Fruit fly (Drosophila melanogaster) whole organism, embryonic: Measurements from ENCODE around the gene CG12096.

Experiments
- Atf-2 ChIP-seq: fragments of 200-800 bp; sonication (Bioruptor generic); optimal IDR thresholded peaks from 2 replicates; lab custom pipeline; 2016; ENCODE audit warnings: missing biosample characterization, missing genetic modification characterization
- Blimp-1 ChIP-seq: fragments of 200-800 bp; sonication (Bioruptor generic); optimal IDR thresholded peaks from 3 replicates; lab custom pipeline; 2018; ENCODE audit warnings: missing biosample characterization, missing genetic modification characterization, mild to moderate bottlenecking, moderate library complexity, missing genetic modification reagents
- CG1024 ChIP-seq: fragments of 200-800 bp; sonication (Bioruptor generic); IDR thresholded peaks from 2 replicates; pipeline ENCODE4 v1.3.6; 2022; ENCODE audit warnings: missing biosample characterization, missing genetic modification characterization
- CG11085 ChIP-seq: fragments of 200-800 bp; sonication (Bioruptor generic); IDR thresholded peaks from 2 replicates; pipeline ENCODE4 v1.3.6; 2022; ENCODE audit warnings: missing biosample characterization, missing genetic modification characterization
- CG14441 ChIP-seq: fragments of 200-800 bp; sonication (Bioruptor generic); IDR thresholded peaks from 2 replicates; pipeline ENCODE4 v1.3.6; 2022; ENCODE audit warnings: missing biosample characterization, missing genetic modification characterization
- CG1529 ChIP-seq: fragments of 200-800 bp; sonication (Bioruptor generic); optimal IDR thresholded peaks from 3 replicates; lab custom pipeline; 2018; ENCODE audit warnings: missing biosample characterization, missing genetic modification characterization
- CG15479 ChIP-seq: fragments of 200-800 bp; sonication (Bioruptor generic); optimal IDR thresholded peaks from 3 replicates; lab custom pipeline; 2019; ENCODE audit warnings: missing biosample characterization, mild to moderate bottlenecking, missing genetic modification characterization, moderate library complexity
- CG17328 ChIP-seq: fragments of 200-800 bp; sonication (Bioruptor generic); IDR thresholded peaks from 2 replicates; pipeline ENCODE4 v1.3.6; 2022; ENCODE audit warnings: missing biosample characterization, missing genetic modification characterization
- CG17359 ChIP-seq: fragments of 200-800 bp; sonication (Bioruptor generic); optimal IDR thresholded peaks from 3 replicates; lab custom pipeline; 2018; ENCODE audit warnings: missing biosample characterization, mild to moderate bottlenecking, missing genetic modification characterization, moderate library complexity
- CG17385 ChIP-seq: fragments of 200-800 bp; sonication (Bioruptor generic); optimal IDR thresholded peaks from 3 replicates; lab custom pipeline; 2018; ENCODE audit warnings: missing biosample characterization, mild to moderate bottlenecking, missing genetic modification characterization
- CG18476 ChIP-seq: fragments of 200-800 bp; sonication (Bioruptor generic); optimal IDR thresholded peaks from 2 replicates; lab custom pipeline; 2016; ENCODE audit warnings: missing biosample characterization, mild to moderate bottlenecking, missing genetic modification characterization
- CG32772 ChIP-seq: fragments of 200-800 bp; sonication (Bioruptor generic); IDR thresholded peaks from 2 replicates; pipeline ENCODE4 v1.3.6; 2022; ENCODE audit warnings: missing biosample characterization, missing genetic modification characterization
- CG33213 ChIP-seq: fragments of 200-800 bp; sonication (Bioruptor generic); optimal IDR thresholded peaks from 3 replicates; lab custom pipeline; 2016; ENCODE audit warnings: missing biosample characterization, missing genetic modification characterization
- CG3838 ChIP-seq: fragments of 200-800 bp; sonication (Bioruptor generic); optimal IDR thresholded peaks from 3 replicates; lab custom pipeline; 2016; ENCODE audit warnings: missing biosample characterization, missing genetic modification characterization
- CG4282 ChIP-seq: fragments of 200-800 bp; sonication (Bioruptor generic); optimal IDR thresholded peaks from 2 replicates; lab custom pipeline; 2016; ENCODE audit warnings: missing biosample characterization, missing genetic modification characterization
- CG4707 ChIP-seq: fragments of 200-800 bp; sonication (Bioruptor generic); optimal IDR thresholded peaks from 2 replicates; lab custom pipeline; 2018; ENCODE audit warnings: missing biosample characterization, mild to moderate bottlenecking, missing genetic modification characterization, moderate library complexity
- CG4730 ChIP-seq: fragments of 200-800 bp; sonication (Bioruptor generic); IDR thresholded peaks from 2 replicates; pipeline ENCODE4 v1.3.6; 2022; ENCODE audit warnings: missing biosample characterization, missing genetic modification characterization
- CG5245 ChIP-seq: fragments of 200-800 bp; sonication (Bioruptor generic); optimal IDR thresholded peaks from 3 replicates; lab custom pipeline; 2016; ENCODE audit warnings: missing biosample characterization, missing genetic modification characterization
- CG6654 ChIP-seq: fragments of 200-800 bp; sonication (Bioruptor generic); optimal IDR thresholded peaks from 2 replicates; lab custom pipeline; 2017; ENCODE audit warnings: missing biosample characterization, mild to moderate bottlenecking, missing genetic modification characterization
- CG7271 ChIP-seq: fragments of 200-800 bp; sonication (Bioruptor generic); optimal IDR thresholded peaks from 2 replicates; lab custom pipeline; 2018; ENCODE audit warnings: missing biosample characterization, mild to moderate bottlenecking, missing genetic modification characterization, moderate library complexity
- CG8290 ChIP-seq, 3 experiments: fragments of 200-800 bp; sonication (Bioruptor generic); optimal IDR thresholded peaks; 2 replicates each; lab custom pipeline; 2016 to 2019; ENCODE audit warnings: missing biosample characterization in 3 of 3, missing genetic modification characterization in 3 of 3, mild to moderate bottlenecking in 2 of 3, moderate library complexity in 1 of 3
- CG9932 ChIP-seq: fragments of 200-800 bp; sonication (Bioruptor generic); IDR thresholded peaks from 2 replicates; pipeline ENCODE4 v1.3.6; 2022; ENCODE audit warnings: missing biosample characterization, missing genetic modification characterization
- CTCF ChIP-seq: fragments of 200-800 bp; sonication (Bioruptor generic); optimal IDR thresholded peaks from 2 replicates; lab custom pipeline; 2017; ENCODE audit warnings: missing biosample characterization, mild to moderate bottlenecking, missing genetic modification characterization, moderate library complexity
- Dek ChIP-seq: fragments of 200-800 bp; sonication (Bioruptor generic); optimal IDR thresholded peaks from 3 replicates; lab custom pipeline; 2019; ENCODE audit warnings: missing biosample characterization, mild to moderate bottlenecking, missing genetic modification characterization, moderate library complexity
- Dfd ChIP-seq, 2 experiments: fragments of >200 bp; optimal IDR thresholded peaks; 2 replicates each; lab custom pipeline; 2017; ENCODE audit warnings: missing biosample characterization in 2 of 2, missing genetic modification characterization in 2 of 2
- Drgx ChIP-seq: fragments of 200-800 bp; sonication (Bioruptor generic); IDR thresholded peaks from 2 replicates; pipeline ENCODE4 v1.3.6; 2022; ENCODE audit warnings: missing biosample characterization, missing genetic modification characterization
- Gug ChIP-seq: fragments of 200-800 bp; sonication (Bioruptor generic); IDR thresholded peaks from 4 replicates; pipeline ENCODE4 v1.3.6; 2022; ENCODE audit warnings: missing biosample characterization, missing genetic modification characterization
- Sox102F ChIP-seq: fragments of 200-800 bp; sonication (Bioruptor generic); optimal IDR thresholded peaks from 2 replicates; lab custom pipeline; 2018; ENCODE audit warnings: missing biosample characterization, mild to moderate bottlenecking, missing genetic modification characterization, moderate library complexity
- chm ChIP-seq: fragments of 200-800 bp; sonication (Bioruptor generic); IDR thresholded peaks from 2 replicates; pipeline ENCODE4 v1.3.6; 2022; ENCODE audit warnings: missing biosample characterization, missing genetic modification characterization
- dmrt11E ChIP-seq: fragments of 200-800 bp; sonication (Bioruptor generic); optimal IDR thresholded peaks from 3 replicates; lab custom pipeline; 2018; ENCODE audit warnings: missing biosample characterization, mild to moderate bottlenecking, missing genetic modification characterization, moderate library complexity
- emc ChIP-seq: fragments of 200-800 bp; sonication (Bioruptor generic); optimal IDR thresholded peaks from 2 replicates; lab custom pipeline; 2016; ENCODE audit warnings: missing biosample characterization, missing genetic modification characterization
- esg ChIP-seq: fragments of 200-800 bp; sonication (Bioruptor generic); conservative IDR thresholded peaks from 2 replicates; pipeline ENCODE4 v1.3.6; 2022; ENCODE audit warnings: missing biosample characterization, missing genetic modification characterization
- fru ChIP-seq: fragments of >200 bp; optimal IDR thresholded peaks from 2 replicates; lab custom pipeline; 2017
- fu2 ChIP-seq: fragments of 200-800 bp; sonication (Bioruptor generic); optimal IDR thresholded peaks from 2 replicates; lab custom pipeline; 2016; ENCODE audit warnings: missing biosample characterization, missing genetic modification characterization
- gcm ChIP-seq: fragments of 200-800 bp; sonication (Bioruptor generic); optimal IDR thresholded peaks from 2 replicates; lab custom pipeline; 2019; ENCODE audit warnings: missing biosample characterization, mild to moderate bottlenecking, missing genetic modification characterization, moderate library complexity
- gcm2 ChIP-seq: fragments of 200-800 bp; sonication (Bioruptor generic); optimal IDR thresholded peaks from 2 replicates; lab custom pipeline; 2016; ENCODE audit warnings: missing biosample characterization, missing genetic modification characterization
- gsb-n ChIP-seq: fragments of 200-800 bp; sonication (Bioruptor generic); optimal IDR thresholded peaks from 3 replicates; lab custom pipeline; 2018; ENCODE audit warnings: missing biosample characterization, mild to moderate bottlenecking, missing genetic modification characterization
- h ChIP-seq: fragments of >200 bp; optimal IDR thresholded peaks from 2 replicates; lab custom pipeline; 2017
- hkb ChIP-seq, 2 experiments: fragments of 200-800 bp in 1 of 2; fragments of >200 bp in 1 of 2; sonication (Bioruptor generic) in 1 of 2; IDR thresholded peaks in 1 of 2; optimal IDR thresholded peaks in 1 of 2; 2 replicates each; pipeline versions ENCODE4 v1.3.6 to Lab custom; 2017 to 2022; ENCODE audit warnings: missing biosample characterization in 1 of 2, missing genetic modification characterization in 1 of 2
- lab ChIP-seq: fragments of 200-800 bp; sonication (Bioruptor generic); optimal IDR thresholded peaks from 3 replicates; lab custom pipeline; 2017; ENCODE audit warnings: missing biosample characterization, missing genetic modification characterization, mild to moderate bottlenecking, moderate library complexity, missing genetic modification reagents
- lola ChIP-seq, 3 experiments: fragments of >200 bp in 2 of 3; fragments of 200-800 bp in 1 of 3; sonication (Bioruptor generic) in 1 of 3; optimal IDR thresholded peaks; 2 replicates each; lab custom pipeline; 2017 to 2019; ENCODE audit warnings: missing biosample characterization in 3 of 3, missing genetic modification characterization in 3 of 3, mild to moderate bottlenecking in 1 of 3, moderate library complexity in 1 of 3
- nerfin-2 ChIP-seq: fragments of 200-800 bp; sonication (Bioruptor generic); IDR thresholded peaks from 2 replicates; pipeline ENCODE4 v1.3.6; 2022; ENCODE audit warnings: missing biosample characterization, missing genetic modification characterization; ENCODE audit not compliant: partially characterized antibody
- oc ChIP-seq: fragments of 200-800 bp; sonication (Bioruptor generic); optimal IDR thresholded peaks from 2 replicates; lab custom pipeline; 2018; ENCODE audit warnings: missing biosample characterization, mild to moderate bottlenecking, missing genetic modification characterization, moderate library complexity
- p53 ChIP-seq: fragments of 200-800 bp; sonication (Bioruptor generic); optimal IDR thresholded peaks from 2 replicates; lab custom pipeline; 2016; ENCODE audit warnings: missing biosample characterization, missing genetic modification characterization
- pfk ChIP-seq: fragments of 200-800 bp; sonication (Bioruptor generic); optimal IDR thresholded peaks from 2 replicates; lab custom pipeline; 2018; ENCODE audit warnings: missing biosample characterization, mild to moderate bottlenecking, missing genetic modification characterization, moderate library complexity
- sqz ChIP-seq: fragments of 200-800 bp; sonication (Bioruptor generic); optimal IDR thresholded peaks from 3 replicates; lab custom pipeline; 2018; ENCODE audit warnings: missing biosample characterization, mild to moderate bottlenecking, missing genetic modification characterization
- tgo ChIP-seq: fragments of 200-800 bp; sonication (Bioruptor generic); IDR thresholded peaks from 3 replicates; pipeline ENCODE4 v1.3.6; 2022; ENCODE audit warnings: missing biosample characterization, missing genetic modification characterization
- tll ChIP-seq, 2 experiments: fragments of 200-800 bp in 1 of 2; fragments of >200 bp in 1 of 2; sonication (Bioruptor generic) in 1 of 2; optimal IDR thresholded peaks; 2 replicates each; lab custom pipeline; 2017 to 2019; ENCODE audit warnings: missing biosample characterization in 2 of 2, missing genetic modification characterization in 2 of 2, mild to moderate bottlenecking in 1 of 2, moderate library complexity in 1 of 2
- twi ChIP-seq: fragments of 200-800 bp; optimal IDR thresholded peaks from 2 replicates; lab custom pipeline; 2019; ENCODE audit warnings: missing biosample characterization, mild to moderate bottlenecking, missing genetic modification characterization, moderate library complexity
- wdn ChIP-seq: fragments of 200-800 bp; sonication (Bioruptor generic); IDR thresholded peaks from 2 replicates; pipeline ENCODE4 v1.3.6; 2022; ENCODE audit warnings: missing biosample characterization, missing genetic modification characterization

The CG12096 gene

dm6 chrX:13159481-13159880 is at the start of gene CG12096, which contains the start of gene Bap60 (continued):
- TF ChIP-seq lola (GFP tag; optimal IDR thresholded peaks at IDR 0.05; lab: Kevin White, UChicago) (peak in 1 of 3 experiments; percentile 79), gsb-n (tag; lab: Kevin White, UChicago) (no peak), dmrt11E (peak; percentile 69), esg (GFP tag; lab: Robert Waterston, UW) (peak; percentile 65), Drgx (no peak), CG6654 (no peak), CG15479 (GFP tag; lab: Kevin White, UChicago) (no peak), Gug (peak; percentile 59; the same call in 2 of the 4 replicates), gcm (GFP tag; lab: Kevin White, UChicago) (peak; percentile 27), Blimp-1 (peak; percentile 55), Atf-2 (GFP tag; lab: Kevin White, UChicago) (peak; percentile 56), tll (GFP tag; optimal IDR thresholded peaks at IDR 0.05; lab: Kevin White, UChicago) (peak in 1 of 2 experiments; percentile 86), hkb (optimal IDR thresholded peaks at IDR 0.05; lab: Kevin White, UChicago) (peak; percentile 31), hkb (GFP tag; IDR thresholded peaks at IDR 0.05; lab: Robert Waterston, UW) (no peak), CG8290 (GFP tag; optimal IDR thresholded peaks at IDR 0.05; lab: Kevin White, UChicago) (peak; percentile 49), CG8290 (tag; optimal IDR thresholded peaks at IDR 0.05; lab: Kevin White, UChicago) (peak in 1 of 2 experiments; percentile 55), fru (lab: Kevin White, UChicago) (no peak), CG5245 (peak; percentile 24), CG17385 (GFP tag; lab: Kevin White, UChicago) (peak; percentile 61), CG4730 (GFP tag; lab: Robert Waterston, UW) (no peak), h (lab: Kevin White, UChicago) (no peak), CG11085 (GFP tag; lab: Robert Waterston, UW) (no peak), CG9932 (GFP tag; lab: Robert Waterston, UW) (peak; percentile 85), CTCF (GFP tag; lab: Kevin White, UChicago) (peak; percentile 32), CG14441 (peak; percentile 51; the same call in 1 of the 2 replicates), oc (tag; lab: Kevin White, UChicago) (no peak), emc (GFP tag; lab: Kevin White, UChicago) (peak; percentile 51), twi (peak; percentile 74), CG4282 (GFP tag; lab: Kevin White, UChicago) (peak; percentile 0), p53 (GFP tag; lab: Kevin White, UChicago) (peak; percentile 37), Sox102F (peak; percentile 65), wdn (GFP tag; lab: Robert Waterston, UW) (0 out of 2 replicates have a peak, but pooled peaks have one; percentile 26), tgo (peak; percentile 61), CG4707 (GFP tag; lab: Kevin White, UChicago) (no peak), CG32772 (0 out of 2 replicates have a peak, but pooled peaks have one; percentile 16), CG1024 (GFP tag; lab: Robert Waterston, UW) (no peak), pfk (GFP tag; lab: Kevin White, UChicago) (peak; percentile 21), CG1529 (GFP tag; lab: Kevin White, UChicago) (peak; percentile 21), CG17359 (tag; lab: Kevin White, UChicago) (peak; percentile 58), Dek (tag; lab: Kevin White, UChicago) (peak; percentile 47), sqz (GFP tag; lab: Kevin White, UChicago) (no peak), gcm2 (no peak), CG7271 (tag; lab: Kevin White, UChicago) (no peak), CG33213 (GFP tag; lab: Kevin White, UChicago) (peak; percentile 69), fu2 (peak; percentile 88), CG3838 (no peak), CG17328 (GFP tag; lab: Robert Waterston, UW) (peak; percentile 35; the same call in 1 of the 2 replicates), Dfd (GFP tag; optimal IDR thresholded peaks at IDR 0.05; lab: Kevin White, UChicago) (no peak), chm (GFP tag; lab: Robert Waterston, UW) (no peak), lab (GFP tag; lab: Kevin White, UChicago) (no peak), CG18476 (GFP tag; lab: Kevin White, UChicago) (peak; percentile 34), nerfin-2 (GFP tag; lab: Robert Waterston, UW) (peak; percentile 84)
